Worm (Caenorhabditis elegans): ENCODE results near the gene K02D3.1.

DNA sequence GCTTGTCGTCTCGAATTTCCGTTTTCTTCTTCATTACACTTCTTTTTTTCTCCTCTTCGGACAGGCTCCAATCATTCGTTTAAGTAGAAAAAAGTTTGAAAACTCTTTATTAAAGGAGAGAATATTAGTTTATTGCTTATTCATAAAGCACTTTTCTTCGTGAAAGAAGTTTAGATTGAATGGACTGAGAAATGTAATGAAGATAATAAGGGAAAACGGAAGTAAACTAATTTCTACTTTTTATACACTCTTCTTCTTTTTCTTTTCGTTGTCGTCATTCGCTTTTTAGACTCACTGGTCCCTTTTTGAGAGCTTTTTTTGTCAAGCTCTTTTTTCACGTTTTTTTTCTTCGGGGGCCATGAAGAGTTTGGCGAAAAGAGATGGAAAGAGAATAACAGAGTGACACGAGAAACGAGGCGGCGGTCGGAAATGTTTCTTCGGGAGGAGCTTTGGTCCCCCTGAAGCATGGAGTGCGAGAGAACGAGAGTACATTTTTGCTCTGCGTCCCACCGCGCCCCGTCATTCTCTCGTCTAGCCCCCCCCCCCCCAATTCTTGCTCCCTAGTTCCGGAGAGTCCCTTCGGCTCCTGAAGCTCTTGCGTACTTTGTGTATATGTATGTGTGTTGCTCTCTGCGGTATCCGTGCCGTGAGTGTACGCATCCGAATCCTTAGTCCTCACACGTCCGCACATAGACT, 32.6 kb downstream of the K02D3.1 start:
- no peak for TF ChIP-seq flt-1 (GFP tag; IDR thresholded peaks at IDR 0.05)
- no peak for TF ChIP-seq ref-1 (GFP tag; conservative IDR thresholded peaks at IDR 0.05)
- no peak for TF ChIP-seq med-1 (GFP tag; optimal IDR thresholded peaks at IDR 0.05; ENCODE audit: insufficient read depth)
- TF ChIP-seq cog-1 (tag; optimal IDR thresholded peaks at IDR 0.05), result no peak

All from whole organism, midembryonic.